Fruit fly (Drosophila melanogaster): ENCODE results near the gene CG15456.

CG15456 gene

DNA sequence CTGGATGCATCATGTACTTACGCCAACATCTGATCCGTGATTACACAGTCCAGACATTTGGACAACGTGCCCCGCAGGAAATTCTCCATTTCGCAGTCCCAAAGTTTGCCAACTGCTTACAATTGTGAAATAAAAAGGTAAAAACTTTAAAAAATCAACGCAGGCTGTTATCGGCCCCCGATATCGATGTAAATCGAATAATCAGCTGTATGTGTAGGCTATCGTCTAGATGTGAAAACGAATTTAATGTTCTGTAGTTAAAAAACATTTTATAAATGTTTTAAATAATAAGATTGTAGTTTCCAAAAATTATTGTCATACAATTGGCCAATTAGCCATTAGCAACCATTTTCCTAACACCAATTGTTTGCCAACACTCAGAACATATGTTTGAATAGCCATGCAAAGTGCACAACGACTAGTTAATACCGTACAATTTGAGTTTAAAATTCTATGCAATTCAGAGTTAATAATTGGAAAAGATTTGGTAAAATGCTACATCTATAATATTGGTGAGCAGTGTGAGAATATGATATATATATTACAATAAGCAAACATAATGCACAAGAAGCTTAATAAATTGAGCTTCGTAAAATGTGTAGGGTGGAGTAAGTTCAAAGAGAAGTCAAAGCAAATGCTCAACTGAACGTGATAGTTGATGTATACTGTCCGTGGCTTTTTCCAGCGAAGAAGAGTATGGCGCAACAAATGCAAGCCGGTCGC is 2.8 kb upstream of the CG15456 start, which contains the start of the genes CG11710 and mal:
CG11710 (minus strand) TSS at position 192 of the 723 bp plus-strand sequence.
mal (plus strand) TSS at position 194 of the 723 bp plus-strand sequence.
- TF ChIP-seq ttk (optimal IDR thresholded peaks at IDR 0.05) (no peak), Sin3A (optimal IDR thresholded peaks at IDR 0.05) (no peak), psq (optimal IDR thresholded peaks at IDR 0.05) (no peak), Myc (optimal IDR thresholded peaks at IDR 0.05) (no peak), h (optimal IDR thresholded peaks at IDR 0.05) (no peak), insv (optimal IDR thresholded peaks at IDR 0.05) (no peak)

DNA sequence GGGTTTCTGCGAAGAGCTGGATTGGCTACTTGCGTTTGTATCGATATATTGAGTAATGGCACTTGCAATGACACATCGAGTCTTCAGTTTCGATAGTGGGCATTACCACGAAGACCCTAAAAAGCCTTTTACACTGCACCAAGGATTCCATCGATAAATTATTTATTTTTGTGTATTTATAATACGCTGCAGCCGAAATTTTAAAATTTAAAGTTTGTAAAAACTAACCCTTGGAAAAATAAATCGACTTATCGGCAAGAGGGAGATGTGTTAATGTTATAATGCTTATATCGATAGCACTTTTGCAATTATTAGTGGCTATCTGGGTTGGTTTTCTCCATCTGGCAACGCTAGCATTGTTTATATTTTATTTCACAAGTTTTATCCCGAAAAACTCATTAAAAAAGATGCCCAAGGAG is 3.1 kb downstream of the CG15456 start, which contains the start of the genes Pp4-19C and cactin:
Pp4-19C (minus strand) TSS at position 256 of the 419 bp plus-strand sequence.
cactin (plus strand) TSS at position 323 of the 419 bp plus-strand sequence.
- no peak for TF ChIP-seq Sin3A (optimal IDR thresholded peaks at IDR 0.05)
- no peak for TF ChIP-seq h (optimal IDR thresholded peaks at IDR 0.05)
- TF ChIP-seq insv (optimal IDR thresholded peaks at IDR 0.05) = no peak
- no peak for TF ChIP-seq Myc (optimal IDR thresholded peaks at IDR 0.05)
- TF ChIP-seq ttk (optimal IDR thresholded peaks at IDR 0.05) = no peak

DNA sequence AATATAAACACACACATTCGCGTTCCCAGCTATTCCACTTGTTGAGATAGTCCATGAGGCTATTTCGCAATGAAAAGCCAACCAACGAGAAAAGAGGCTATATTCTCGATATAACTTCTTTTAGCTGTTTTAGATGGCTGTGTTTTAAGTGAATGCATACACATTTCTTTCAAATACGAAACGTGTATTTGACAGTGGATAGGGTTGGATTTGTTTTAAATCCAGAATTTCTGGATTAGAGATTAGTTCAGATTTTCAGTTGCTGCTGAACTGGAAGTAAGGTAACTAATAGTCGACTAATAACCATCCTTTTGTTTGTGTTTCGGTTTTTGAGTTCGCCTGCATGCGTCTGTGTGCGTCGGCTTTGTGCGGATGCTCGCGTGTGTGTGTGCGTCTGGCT is 3.7 kb downstream of the CG15456 start:
- no peak for TF ChIP-seq Sin3A (optimal IDR thresholded peaks at IDR 0.05)
- no peak for TF ChIP-seq insv (optimal IDR thresholded peaks at IDR 0.05)
- no peak for TF ChIP-seq h (optimal IDR thresholded peaks at IDR 0.05)
- no peak for TF ChIP-seq ttk (optimal IDR thresholded peaks at IDR 0.05)
- no peak for TF ChIP-seq Myc (optimal IDR thresholded peaks at IDR 0.05)
- no peak for TF ChIP-seq psq (optimal IDR thresholded peaks at IDR 0.05)

DNA sequence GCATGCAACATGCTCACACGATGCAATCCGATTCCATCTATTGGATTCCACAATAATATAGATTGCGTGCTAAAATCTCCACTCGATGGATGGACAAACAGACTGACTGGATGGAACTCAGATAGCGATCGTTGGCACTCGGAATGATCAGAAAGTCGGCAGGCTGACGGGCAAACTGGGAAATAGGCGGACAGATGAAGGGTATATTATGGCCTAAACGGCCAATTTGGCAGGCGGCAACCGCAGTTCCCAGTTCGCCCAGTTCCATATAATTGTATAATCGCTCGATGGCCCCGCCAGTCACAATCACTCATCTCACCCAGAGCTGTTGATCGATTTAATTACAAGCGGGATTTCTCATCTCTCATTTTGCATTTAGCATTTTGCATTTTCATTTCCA is 7.5 kb downstream of the CG15456 start, which contains the start of gene Obp19d:
Obp19d (plus strand) TSS at position 301 of the 400 bp plus-strand sequence.
- TF ChIP-seq psq (optimal IDR thresholded peaks at IDR 0.05) = no peak
- no peak for TF ChIP-seq Sin3A (optimal IDR thresholded peaks at IDR 0.05)
- TF ChIP-seq insv (optimal IDR thresholded peaks at IDR 0.05) = no peak
- no peak for TF ChIP-seq h (optimal IDR thresholded peaks at IDR 0.05)
- no peak for TF ChIP-seq Myc (optimal IDR thresholded peaks at IDR 0.05)
- no peak for TF ChIP-seq ttk (optimal IDR thresholded peaks at IDR 0.05)

DNA sequence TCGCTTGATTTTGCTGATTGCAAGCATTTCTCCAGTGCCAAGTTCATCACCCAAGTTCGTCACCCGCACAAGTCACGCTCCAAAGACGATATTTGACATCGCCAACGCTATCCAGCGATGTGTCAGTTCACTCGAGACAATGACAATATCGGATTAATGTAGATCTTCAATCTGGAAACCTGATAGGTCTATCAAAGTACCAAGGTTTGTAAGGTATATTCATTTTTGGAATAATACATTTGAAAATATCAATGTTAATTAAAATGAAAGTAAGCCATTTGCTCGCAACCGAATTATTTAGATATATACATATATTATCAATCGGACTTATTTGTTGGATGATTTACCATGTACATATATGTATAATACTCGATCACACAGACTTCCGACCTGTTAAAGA is 8.0 kb downstream of the CG15456 start, which contains the start of gene Obp19c:
Obp19c (minus strand) TSS at position 101 of the 400 bp plus-strand sequence.
- TF ChIP-seq Myc (optimal IDR thresholded peaks at IDR 0.05) = no peak
- TF ChIP-seq h (optimal IDR thresholded peaks at IDR 0.05) = no peak
- no peak for TF ChIP-seq ttk (optimal IDR thresholded peaks at IDR 0.05)
- no peak for TF ChIP-seq psq (optimal IDR thresholded peaks at IDR 0.05)
- no peak for TF ChIP-seq insv (optimal IDR thresholded peaks at IDR 0.05)
- no peak for TF ChIP-seq Sin3A (optimal IDR thresholded peaks at IDR 0.05)

DNA sequence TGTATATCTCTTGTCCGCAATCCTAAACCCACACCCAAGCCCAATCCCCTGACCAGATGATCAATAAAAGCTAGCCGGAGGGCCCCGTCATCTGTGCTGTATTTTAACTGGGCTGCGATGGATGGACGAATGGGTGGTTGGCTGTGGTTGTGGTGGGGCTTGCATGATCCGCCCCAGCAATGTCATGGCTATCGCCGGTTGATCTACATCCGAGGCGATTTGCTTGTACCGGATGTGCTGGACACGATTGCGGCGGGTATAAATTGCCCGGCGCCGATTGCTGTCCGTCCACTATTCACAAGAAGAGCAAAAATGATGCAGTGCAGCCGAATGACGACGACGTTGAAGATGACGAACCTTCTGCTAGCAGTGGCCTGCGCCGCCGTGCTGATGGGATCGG is 10.4 kb downstream of the CG15456 start, which contains the start of gene Obp19b:
Obp19b (plus strand) TSS at position 301 of the 400 bp plus-strand sequence.
- TF ChIP-seq insv (optimal IDR thresholded peaks at IDR 0.05) (no peak), Myc (optimal IDR thresholded peaks at IDR 0.05) (no peak), h (optimal IDR thresholded peaks at IDR 0.05) (no peak), ttk (optimal IDR thresholded peaks at IDR 0.05) (no peak), Sin3A (optimal IDR thresholded peaks at IDR 0.05) (no peak), psq (optimal IDR thresholded peaks at IDR 0.05) (no peak)

DNA sequence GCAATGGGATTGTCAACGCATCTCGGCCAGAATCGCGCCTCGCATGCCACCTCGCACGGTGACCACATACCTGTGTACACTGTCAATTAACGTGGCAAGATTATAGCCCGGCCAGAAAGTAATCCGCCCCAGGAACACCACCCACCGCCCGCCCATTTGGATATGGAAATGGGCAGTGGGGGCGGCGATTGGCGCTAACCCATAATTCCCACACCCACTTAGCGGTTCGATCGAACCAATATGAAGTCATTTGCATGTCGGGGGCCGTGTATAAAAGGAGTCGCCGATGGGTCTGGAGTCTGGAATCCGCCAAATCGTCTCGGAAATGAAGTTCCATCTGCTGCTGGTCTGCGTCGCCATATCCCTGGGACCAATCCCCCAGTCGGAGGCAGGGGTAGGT is 11.4 kb downstream of the CG15456 start, which contains the start of gene Obp19a:
Obp19a (plus strand) TSS at position 301 of the 400 bp plus-strand sequence.
- TF ChIP-seq psq (optimal IDR thresholded peaks at IDR 0.05) (no peak), insv (optimal IDR thresholded peaks at IDR 0.05) (no peak)

DNA sequence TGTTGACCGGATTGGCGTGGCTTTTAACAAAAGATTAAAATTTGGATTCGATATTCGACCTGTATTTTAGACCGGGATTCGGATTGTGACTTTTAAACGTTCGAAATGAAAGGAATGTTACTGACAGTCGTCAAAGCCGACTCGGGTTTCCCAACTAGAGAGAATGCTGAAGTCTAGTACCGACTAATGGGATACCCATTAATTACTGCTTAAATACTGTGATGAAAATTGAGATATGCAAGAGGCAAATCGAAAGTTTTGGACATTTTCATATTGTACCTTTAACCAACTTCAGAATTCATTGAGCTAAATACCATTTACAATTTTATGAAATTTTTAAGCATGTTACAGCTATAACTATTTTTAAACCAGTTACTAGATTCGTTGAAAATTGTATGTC is 12.7 kb downstream of the CG15456 start, which contains the start of gene CG15458:
CG15458 (minus strand) TSS at position 101 of the 400 bp plus-strand sequence.
- TF ChIP-seq insv (optimal IDR thresholded peaks at IDR 0.05) (no peak), ttk (optimal IDR thresholded peaks at IDR 0.05) (no peak)

DNA sequence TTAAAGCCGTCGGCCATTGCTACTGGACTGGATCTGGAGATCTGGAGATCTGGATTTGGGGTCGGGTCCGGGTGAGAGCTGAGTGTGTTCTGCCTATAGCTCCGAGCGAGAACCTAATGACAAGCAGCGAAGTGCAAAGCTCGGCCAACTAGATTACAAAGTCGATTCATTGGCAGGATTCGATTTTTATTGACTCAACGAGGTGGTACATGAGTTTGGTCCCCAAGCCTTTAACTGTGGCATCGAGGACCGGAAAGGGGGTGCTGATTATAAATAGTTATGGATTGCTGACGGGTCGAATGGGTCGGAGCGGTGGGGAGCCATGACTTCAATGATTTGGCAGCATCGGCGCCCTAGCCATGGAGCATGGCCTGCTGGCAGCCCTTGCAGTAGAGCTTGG is 13.4 kb downstream of the CG15456 start, which contains the start of gene CG15459:
CG15459 (minus strand) TSS at position 101 of the 400 bp plus-strand sequence.
- TF ChIP-seq Myc (optimal IDR thresholded peaks at IDR 0.05) (no peak), psq (optimal IDR thresholded peaks at IDR 0.05) (no peak), insv (optimal IDR thresholded peaks at IDR 0.05) (no peak), h (optimal IDR thresholded peaks at IDR 0.05) (no peak)

DNA sequence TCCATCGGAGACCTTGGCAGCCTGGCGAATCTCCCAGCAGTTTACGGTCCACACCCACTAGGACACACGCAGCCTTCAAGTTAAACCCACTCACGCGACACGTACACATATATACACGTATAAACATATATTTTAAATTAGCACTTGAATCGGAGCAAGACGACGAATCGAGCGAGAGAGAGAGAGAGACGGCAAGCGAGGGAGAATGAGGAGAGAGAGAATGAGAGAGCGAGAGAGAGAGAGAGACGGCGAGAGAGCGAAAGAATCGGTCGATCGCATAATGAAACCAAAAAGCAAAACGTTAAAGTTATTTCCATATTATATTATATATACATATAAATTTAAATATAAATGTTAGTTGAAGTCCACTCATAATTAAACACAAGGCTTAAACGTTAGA is 15.2 kb downstream of the CG15456 start:
- TF ChIP-seq ttk (optimal IDR thresholded peaks at IDR 0.05) (no peak), Sin3A (optimal IDR thresholded peaks at IDR 0.05) (no peak), insv (optimal IDR thresholded peaks at IDR 0.05) (no peak)

DNA sequence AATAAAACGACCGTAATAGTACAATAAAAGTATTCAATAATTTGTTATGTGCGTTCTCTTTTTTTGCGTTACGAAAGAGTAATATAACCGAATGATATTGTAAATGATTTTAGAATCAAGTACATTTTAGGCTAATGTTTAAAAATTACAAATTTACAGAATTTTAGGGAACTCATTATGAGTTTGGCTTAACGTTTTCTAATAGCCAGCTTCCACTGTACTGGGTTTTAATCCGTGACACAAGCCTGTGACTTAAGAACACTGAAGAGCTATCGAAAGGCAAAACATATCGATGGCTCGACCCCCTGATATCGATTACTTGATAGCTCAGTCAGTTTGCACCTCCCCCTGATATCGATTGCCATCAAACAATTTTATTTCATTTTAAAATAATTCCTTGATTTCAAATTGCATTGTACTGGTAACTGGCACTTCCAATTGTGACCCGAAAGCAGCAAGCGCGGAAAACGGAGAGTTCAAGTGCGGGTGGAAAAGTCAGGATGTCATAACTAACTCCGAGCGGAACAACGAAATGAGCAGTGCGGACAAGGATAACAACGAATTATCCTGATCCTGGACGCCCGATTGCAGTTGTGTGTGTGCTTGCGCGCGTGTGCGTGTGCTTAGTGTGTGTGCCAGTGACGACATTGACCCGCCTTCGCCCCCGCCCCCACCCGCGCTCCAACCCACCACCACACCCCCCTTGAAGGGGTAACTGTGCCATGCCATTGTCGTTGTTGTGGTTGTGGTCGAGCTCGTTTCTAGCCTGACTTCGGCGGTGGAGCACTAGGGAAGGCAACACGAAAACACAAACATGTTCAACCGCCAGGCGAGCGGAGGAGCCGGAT is 32.6 kb downstream of the CG15456 start, which contains the start of gene HERC2:
HERC2 (plus strand) TSS at position 330 of the 848 bp plus-strand sequence.
- TF ChIP-seq insv (optimal IDR thresholded peaks at IDR 0.05) (no peak), h (optimal IDR thresholded peaks at IDR 0.05) (no peak), Sin3A (optimal IDR thresholded peaks at IDR 0.05) (no peak), psq (optimal IDR thresholded peaks at IDR 0.05) (no peak), Myc (optimal IDR thresholded peaks at IDR 0.05) (no peak), ttk (optimal IDR thresholded peaks at IDR 0.05) (no peak)

DNA sequence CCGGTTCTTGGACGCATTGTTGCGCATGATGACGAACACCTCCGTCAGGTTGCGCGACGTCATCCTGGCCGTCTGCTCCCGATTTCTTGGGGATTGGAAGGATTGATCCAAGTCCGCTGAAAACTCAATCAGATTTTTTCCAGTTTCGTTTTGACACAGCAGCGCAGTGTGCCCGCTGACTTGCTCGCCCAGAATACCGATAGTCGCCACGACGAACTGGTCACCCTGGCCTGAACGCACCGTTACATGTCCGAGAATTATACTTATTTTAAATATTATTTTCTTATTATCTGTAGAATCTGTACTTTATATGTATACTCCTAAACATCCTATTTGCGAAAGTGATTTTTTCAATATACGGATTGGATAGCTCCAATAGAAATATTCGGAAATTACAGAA is 33.3 kb downstream of the CG15456 start, which contains the start of gene Syx16:
Syx16 (minus strand) TSS at position 172 of the 400 bp plus-strand sequence.
- TF ChIP-seq psq (optimal IDR thresholded peaks at IDR 0.05) (no peak), Sin3A (optimal IDR thresholded peaks at IDR 0.05) (no peak), insv (optimal IDR thresholded peaks at IDR 0.05) (no peak), h (optimal IDR thresholded peaks at IDR 0.05) (no peak), Myc (optimal IDR thresholded peaks at IDR 0.05) (no peak), ttk (optimal IDR thresholded peaks at IDR 0.05) (no peak)
